Fruit fly (Drosophila melanogaster): Measurements from ENCODE around the gene CG6321.

The CG6321 gene

DNA sequence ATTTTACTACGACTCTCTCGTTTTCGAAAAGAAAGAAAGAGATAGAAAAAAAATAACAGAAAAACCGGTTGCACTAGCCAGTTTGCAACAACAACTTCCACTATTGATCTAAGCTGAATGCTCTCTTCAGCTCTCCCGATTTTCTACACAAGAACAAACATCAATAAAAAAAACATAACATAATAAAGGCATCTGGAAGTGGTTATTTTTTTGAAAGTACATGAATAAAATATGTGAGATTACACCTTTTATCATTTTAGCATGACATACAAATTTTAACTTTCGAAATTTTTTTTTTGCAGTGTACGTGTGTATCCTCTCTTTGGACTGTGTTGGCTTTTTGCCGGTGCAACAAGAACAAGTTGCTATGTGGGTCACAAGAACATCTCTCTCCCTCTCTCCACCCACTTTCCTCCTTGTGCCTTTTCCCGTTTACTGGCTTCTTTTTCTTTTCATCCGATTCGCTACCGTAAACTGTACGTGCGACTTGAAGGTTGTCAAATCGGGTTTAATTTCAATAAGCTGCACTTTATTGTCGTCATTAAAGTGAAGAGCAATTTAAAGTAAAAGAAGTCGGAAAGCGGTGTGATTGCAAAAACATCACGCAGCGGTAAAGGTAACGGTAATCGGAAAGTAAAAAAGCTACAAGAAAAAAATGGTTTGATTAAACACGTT lies 23.7 kb upstream of the CG6321 start (continued):
- peak; percentile 91 for TF ChIP-seq CG7745 (tag; optimal IDR thresholded peaks at IDR 0.05)
- TF ChIP-seq CG8478 (optimal IDR thresholded peaks at IDR 0.05) = no peak
- peak; percentile 66 for TF ChIP-seq CG10543 (GFP tag; optimal IDR thresholded peaks at IDR 0.05)
- no peak for TF ChIP-seq Bgb (GFP tag; IDR thresholded peaks at IDR 0.05; ENCODE audit: partially characterized antibody)
- peak; percentile 97 for TF ChIP-seq Ssrp (tag; optimal IDR thresholded peaks at IDR 0.05)
- TF ChIP-seq oc (tag; optimal IDR thresholded peaks at IDR 0.05) = peak; percentile 98
- no peak for TF ChIP-seq Nf-YC (tag; optimal IDR thresholded peaks at IDR 0.05)
- peak; percentile 95 for TF ChIP-seq CG1233 (GFP tag; optimal IDR thresholded peaks at IDR 0.05)
- TF ChIP-seq CG16815 (GFP tag; optimal IDR thresholded peaks at IDR 0.05) = peak; percentile 92
- peak; percentile 95 for TF ChIP-seq ATbp (GFP tag; optimal IDR thresholded peaks at IDR 0.05)
- peak; percentile 97 for TF ChIP-seq CG34422 (GFP tag; IDR thresholded peaks at IDR 0.05)
- peak; percentile 97 for TF ChIP-seq gce (GFP tag; IDR thresholded peaks at IDR 0.05)
- peak; percentile 58 for TF ChIP-seq Fer2 (tag; optimal IDR thresholded peaks at IDR 0.05)
- peak; percentile 97 for TF ChIP-seq CG33557 (GFP tag; optimal IDR thresholded peaks at IDR 0.05)
- peak; percentile 93 for TF ChIP-seq CG15696 (tag; optimal IDR thresholded peaks at IDR 0.05)
- TF ChIP-seq CG8944 (GFP tag; optimal IDR thresholded peaks at IDR 0.05) = peak; percentile 94
- TF ChIP-seq CoRest (tag; optimal IDR thresholded peaks at IDR 0.05) = peak; percentile 97
- peak; percentile 97 for TF ChIP-seq CG12219 (GFP tag; optimal IDR thresholded peaks at IDR 0.05)
- TF ChIP-seq CG18599 (GFP tag; optimal IDR thresholded peaks at IDR 0.05) = peak; percentile 92
- TF ChIP-seq Chrac-16 (GFP tag; optimal IDR thresholded peaks at IDR 0.05) = peak; percentile 95
- no peak for TF ChIP-seq CG1832 (GFP tag; optimal IDR thresholded peaks at IDR 0.05)
- TF ChIP-seq Atf-2 (GFP tag; optimal IDR thresholded peaks at IDR 0.05) = peak; percentile 97
- peak; percentile 97 to 99 for TF ChIP-seq bsh (GFP tag; optimal IDR thresholded peaks at IDR 0.05)
- TF ChIP-seq CG6689 (GFP tag; IDR thresholded peaks at IDR 0.05) = peak; percentile 96
- peak; percentile 91 for TF ChIP-seq CG3065 (GFP tag; optimal IDR thresholded peaks at IDR 0.05)
- TF ChIP-seq CG18764 (GFP tag; optimal IDR thresholded peaks at IDR 0.05) = peak; percentile 96
- peak; percentile 95 for TF ChIP-seq cato (GFP tag; optimal IDR thresholded peaks at IDR 0.05; ENCODE audit: borderline replicate concordance)
- peak; percentile 93 for TF ChIP-seq CG32532 (GFP tag; IDR thresholded peaks at IDR 0.05)
- TF ChIP-seq ash1 (GFP tag; optimal IDR thresholded peaks at IDR 0.05) = peak; percentile 33
- TF ChIP-seq CG11085 (GFP tag; IDR thresholded peaks at IDR 0.05) = peak; percentile 82
- peak; percentile 83 for TF ChIP-seq Jarid2 (GFP tag; optimal IDR thresholded peaks at IDR 0.05)
- peak; percentile 96 for TF ChIP-seq bab2 (GFP tag; optimal IDR thresholded peaks at IDR 0.05)
- no peak for TF ChIP-seq Lpt (GFP tag; optimal IDR thresholded peaks at IDR 0.05)
- peak; percentile 94 for TF ChIP-seq pb (GFP tag; optimal IDR thresholded peaks at IDR 0.05)
- peak; percentile 95 for TF ChIP-seq lilli (GFP tag; optimal IDR thresholded peaks at IDR 0.05)
- peak; percentile 88 for TF ChIP-seq CG8359 (GFP tag; optimal IDR thresholded peaks at IDR 0.05; ENCODE audit: borderline replicate concordance)
- TF ChIP-seq PHDP (tag; optimal IDR thresholded peaks at IDR 0.05) = peak; percentile 97
- peak; percentile 97 for TF ChIP-seq CG2678 (tag; optimal IDR thresholded peaks at IDR 0.05)
- peak; percentile 96 for TF ChIP-seq CG7556 (GFP tag; optimal IDR thresholded peaks at IDR 0.05)
- TF ChIP-seq crp (GFP tag; optimal IDR thresholded peaks at IDR 0.05) = peak in 1 of 2 experiments; percentile 63
- no peak for TF ChIP-seq B-H2 (GFP tag; optimal IDR thresholded peaks at IDR 0.05)
- peak; percentile 97 for TF ChIP-seq CG11504 (tag; optimal IDR thresholded peaks at IDR 0.05)
- TF ChIP-seq Dref (GFP tag; IDR thresholded peaks at IDR 0.05) = no peak
- no peak for TF ChIP-seq zen2 (GFP tag; IDR thresholded peaks at IDR 0.05; ENCODE audit: partially characterized antibody)
- TF ChIP-seq Med (GFP tag) = peak; percentile 99
- TF ChIP-seq tx (GFP tag; optimal IDR thresholded peaks at IDR 0.05) = peak; percentile 93
- peak; percentile 70 for TF ChIP-seq schlank (tag; optimal IDR thresholded peaks at IDR 0.05)
- TF ChIP-seq HLH4C (GFP tag; IDR thresholded peaks at IDR 0.05; ENCODE audit: partially characterized antibody) = no peak

All from whole organism, embryonic.